Fruit fly (Drosophila melanogaster) whole organism, embryonic: ENCODE data around the gene Zw.

Experiments used
- Antp ChIP-seq: fragments of 200-800 bp; sonication (Bioruptor generic); optimal IDR thresholded peaks from 3 replicates; lab custom pipeline; 2016; ENCODE audit warnings: missing biosample characterization, missing genetic modification characterization
- Atf-2 ChIP-seq: fragments of 200-800 bp; sonication (Bioruptor generic); optimal IDR thresholded peaks from 2 replicates; lab custom pipeline; 2016; ENCODE audit warnings: missing biosample characterization, missing genetic modification characterization
- CG10462 ChIP-seq: fragments of 200-800 bp; sonication (Bioruptor generic); optimal IDR thresholded peaks from 2 replicates; lab custom pipeline; 2016; ENCODE audit warnings: missing biosample characterization, missing genetic modification characterization
- CG11723 ChIP-seq: fragments of 200-800 bp; sonication (Bioruptor generic); optimal IDR thresholded peaks from 2 replicates; lab custom pipeline; 2017; ENCODE audit warnings: missing biosample characterization, mild to moderate bottlenecking, missing genetic modification characterization
- CG1233 ChIP-seq: fragments of 200-800 bp; sonication (Bioruptor generic); optimal IDR thresholded peaks from 4 replicates; lab custom pipeline; 2018; ENCODE audit warnings: missing biosample characterization, mild to moderate bottlenecking, missing genetic modification characterization
- CG12744 ChIP-seq: fragments of 200-800 bp; sonication (Bioruptor generic); optimal IDR thresholded peaks from 2 replicates; lab custom pipeline; 2016; ENCODE audit warnings: missing biosample characterization, missing genetic modification characterization
- CG15269 ChIP-seq: fragments of 200-800 bp; sonication (Bioruptor generic); optimal IDR thresholded peaks from 2 replicates; lab custom pipeline; 2018; ENCODE audit warnings: missing biosample characterization, mild to moderate bottlenecking, missing genetic modification characterization, moderate library complexity
- CG15601 ChIP-seq: fragments of 200-800 bp; sonication (Bioruptor generic); optimal IDR thresholded peaks from 3 replicates; lab custom pipeline; 2019; ENCODE audit warnings: missing biosample characterization, mild to moderate bottlenecking, missing genetic modification characterization, moderate library complexity
- CG17328 ChIP-seq: fragments of 200-800 bp; sonication (Bioruptor generic); IDR thresholded peaks from 2 replicates; pipeline ENCODE4 v1.3.6; 2022; ENCODE audit warnings: missing biosample characterization, missing genetic modification characterization
- CG17612 ChIP-seq: fragments of 200-800 bp; sonication (Bioruptor generic); IDR thresholded peaks from 2 replicates; pipeline ENCODE4 v1.3.6; 2022; ENCODE audit warnings: missing biosample characterization, missing genetic modification characterization
- CG1832 ChIP-seq: fragments of 200-800 bp; sonication (Bioruptor generic); optimal IDR thresholded peaks from 2 replicates; lab custom pipeline; 2017; ENCODE audit warnings: missing biosample characterization, mild to moderate bottlenecking, missing genetic modification characterization, inconsistent platforms
- CG31388 ChIP-seq: fragments of 200-800 bp; sonication (Bioruptor generic); optimal IDR thresholded peaks from 2 replicates; lab custom pipeline; 2016; ENCODE audit warnings: missing biosample characterization, missing genetic modification characterization
- CG3163 ChIP-seq: fragments of 200-800 bp; sonication (Bioruptor generic); optimal IDR thresholded peaks from 3 replicates; lab custom pipeline; 2016; ENCODE audit warnings: missing biosample characterization, missing genetic modification characterization
- CG32767 ChIP-seq: fragments of 200-800 bp; sonication (Bioruptor generic); IDR thresholded peaks from 2 replicates; pipeline ENCODE4 v1.3.6; 2022; ENCODE audit warnings: missing biosample characterization, missing genetic modification characterization
- CG6683 ChIP-seq: fragments of 200-800 bp; sonication (Bioruptor generic); optimal IDR thresholded peaks from 2 replicates; lab custom pipeline; 2017; ENCODE audit warnings: missing biosample characterization, mild to moderate bottlenecking, missing genetic modification characterization, missing genetic modification reagents
- CG7556 ChIP-seq: fragments of 200-800 bp; sonication (Bioruptor generic); optimal IDR thresholded peaks from 2 replicates; lab custom pipeline; 2017; ENCODE audit warnings: missing biosample characterization, mild to moderate bottlenecking, missing genetic modification characterization
- CG7745 ChIP-seq: fragments of 200-800 bp; sonication (Bioruptor generic); optimal IDR thresholded peaks from 2 replicates; lab custom pipeline; 2018; ENCODE audit warnings: missing biosample characterization, mild to moderate bottlenecking, missing genetic modification characterization, moderate library complexity
- CG9797 ChIP-seq: fragments of 200-800 bp; sonication (Bioruptor generic); optimal IDR thresholded peaks from 3 replicates; lab custom pipeline; 2018; ENCODE audit warnings: missing biosample characterization, mild to moderate bottlenecking, missing genetic modification characterization
- Doc2 ChIP-seq: fragments of 200-800 bp; sonication (Bioruptor generic); IDR thresholded peaks from 2 replicates; pipeline ENCODE4 v1.3.6; 2022; ENCODE audit warnings: missing biosample characterization, missing genetic modification characterization
- ERR ChIP-seq: fragments of 200-800 bp; sonication (Bioruptor generic); optimal IDR thresholded peaks from 2 replicates; lab custom pipeline; 2016; ENCODE audit warnings: missing biosample characterization, missing genetic modification characterization
- Fer1 ChIP-seq: fragments of 200-800 bp; sonication (Bioruptor generic); optimal IDR thresholded peaks from 2 replicates; lab custom pipeline; 2017; ENCODE audit warnings: missing biosample characterization, mild to moderate bottlenecking, missing genetic modification characterization
- HLH54F ChIP-seq: fragments of 200-800 bp; sonication (Bioruptor generic); optimal IDR thresholded peaks from 3 replicates; lab custom pipeline; 2016; ENCODE audit warnings: missing biosample characterization, missing genetic modification characterization
- Neu2 ChIP-seq: fragments of 200-800 bp; sonication (Bioruptor generic); optimal IDR thresholded peaks from 3 replicates; lab custom pipeline; 2016; ENCODE audit warnings: missing biosample characterization, missing genetic modification characterization, borderline replicate concordance
- Nf-YB ChIP-seq: fragments of 200-800 bp; sonication (Bioruptor generic); optimal IDR thresholded peaks from 3 replicates; lab custom pipeline; 2019; ENCODE audit warnings: missing biosample characterization, mild to moderate bottlenecking, missing genetic modification characterization, moderate library complexity
- Ptx1 ChIP-seq: fragments of 200-800 bp; sonication (Bioruptor generic); IDR thresholded peaks from 2 replicates; pipeline ENCODE4 v1.3.6; 2022; ENCODE audit warnings: missing biosample characterization, missing genetic modification characterization
- Rx ChIP-seq: fragments of 200-800 bp; sonication (Bioruptor generic); IDR thresholded peaks from 2 replicates; pipeline ENCODE4 v1.3.6; 2022; ENCODE audit warnings: missing biosample characterization, missing genetic modification characterization
- Side ChIP-seq: fragments of 200-800 bp; sonication (Bioruptor generic); optimal IDR thresholded peaks from 2 replicates; lab custom pipeline; 2016; ENCODE audit warnings: missing biosample characterization, missing genetic modification characterization
- YL-1 ChIP-seq: fragments of 200-800 bp; sonication (Bioruptor generic); optimal IDR thresholded peaks from 3 replicates; lab custom pipeline; 2017; ENCODE audit warnings: missing biosample characterization, mild to moderate bottlenecking, missing genetic modification characterization
- ac ChIP-seq: fragments of 200-800 bp; sonication (Bioruptor generic); optimal IDR thresholded peaks from 3 replicates; lab custom pipeline; 2017; ENCODE audit warnings: missing biosample characterization, mild to moderate bottlenecking, missing genetic modification characterization
- cas ChIP-seq: fragments of 200-800 bp; sonication (Bioruptor generic); IDR thresholded peaks from 2 replicates; pipeline ENCODE4 v1.3.6; 2022; ENCODE audit warnings: missing biosample characterization, missing genetic modification characterization
- chif ChIP-seq, 2 experiments: fragments of 200-800 bp; sonication (Bioruptor generic); optimal IDR thresholded peaks; 3 replicates each; lab custom pipeline; 2016; ENCODE audit warnings: missing biosample characterization in 2 of 2, missing genetic modification characterization in 2 of 2
- chinmo ChIP-seq: fragments of 200-800 bp; sonication (Bioruptor generic); IDR thresholded peaks from 4 replicates; pipeline ENCODE4 v1.3.6; 2022; ENCODE audit warnings: missing biosample characterization, missing genetic modification characterization; ENCODE audit not compliant: partially characterized antibody
- croc ChIP-seq: fragments of 200-800 bp; sonication (Bioruptor generic); conservative IDR thresholded peaks from 3 replicates; pipeline ENCODE4 v1.3.6; 2022; ENCODE audit warnings: missing biosample characterization, missing genetic modification characterization
- disco-r ChIP-seq: fragments of 200-800 bp; sonication (Bioruptor generic); optimal IDR thresholded peaks from 2 replicates; lab custom pipeline; 2016; ENCODE audit warnings: missing biosample characterization, missing genetic modification characterization
- gfzf ChIP-seq: fragments of 200-800 bp; sonication (Bioruptor generic); optimal IDR thresholded peaks from 2 replicates; lab custom pipeline; 2016; ENCODE audit warnings: missing biosample characterization, mild to moderate bottlenecking, missing genetic modification characterization, moderate library complexity
- hkb ChIP-seq, 2 experiments: fragments of 200-800 bp in 1 of 2; fragments of >200 bp in 1 of 2; sonication (Bioruptor generic) in 1 of 2; IDR thresholded peaks in 1 of 2; optimal IDR thresholded peaks in 1 of 2; 2 replicates each; pipeline versions ENCODE4 v1.3.6 to Lab custom; 2017 to 2022; ENCODE audit warnings: missing biosample characterization in 1 of 2, missing genetic modification characterization in 1 of 2
- ind ChIP-seq: fragments of 200-800 bp; sonication (Bioruptor generic); optimal IDR thresholded peaks from 3 replicates; lab custom pipeline; 2016; ENCODE audit warnings: missing biosample characterization, missing genetic modification characterization
- lbe ChIP-seq: fragments of 200-800 bp; sonication (Bioruptor generic); optimal IDR thresholded peaks from 2 replicates; lab custom pipeline; 2016; ENCODE audit warnings: missing biosample characterization, mild to moderate bottlenecking, missing genetic modification characterization
- lmd ChIP-seq: fragments of 200-800 bp; sonication (Bioruptor generic); IDR thresholded peaks from 2 replicates; pipeline ENCODE4 v1.3.6; 2022; ENCODE audit warnings: missing biosample characterization, missing genetic modification characterization
- mam ChIP-seq: fragments of 200-800 bp; sonication (Bioruptor generic); optimal IDR thresholded peaks from 3 replicates; lab custom pipeline; 2016; ENCODE audit warnings: missing biosample characterization, missing genetic modification characterization
- p53 ChIP-seq: fragments of 200-800 bp; sonication (Bioruptor generic); optimal IDR thresholded peaks from 2 replicates; lab custom pipeline; 2016; ENCODE audit warnings: missing biosample characterization, missing genetic modification characterization
- pnt ChIP-seq: fragments of 200-800 bp; sonication (Bioruptor generic); optimal IDR thresholded peaks from 3 replicates; lab custom pipeline; 2016; ENCODE audit warnings: missing biosample characterization, missing genetic modification characterization
- pzg ChIP-seq: fragments of 200-800 bp; sonication (Bioruptor generic); optimal IDR thresholded peaks from 3 replicates; lab custom pipeline; 2018; ENCODE audit warnings: missing biosample characterization, mild to moderate bottlenecking, missing genetic modification characterization, moderate library complexity
- stc ChIP-seq: fragments of 200-800 bp; sonication (Bioruptor generic); IDR thresholded peaks from 2 replicates; pipeline ENCODE4 v1.3.6; 2022; ENCODE audit warnings: missing biosample characterization, missing genetic modification characterization
- tap ChIP-seq: fragments of 200-800 bp; optimal IDR thresholded peaks from 3 replicates; lab custom pipeline; 2019; ENCODE audit warnings: missing biosample characterization, mild to moderate bottlenecking, missing genetic modification characterization, moderate library complexity
- tll ChIP-seq, 2 experiments: fragments of 200-800 bp in 1 of 2; fragments of >200 bp in 1 of 2; sonication (Bioruptor generic) in 1 of 2; optimal IDR thresholded peaks; 2 replicates each; lab custom pipeline; 2017 to 2019; ENCODE audit warnings: missing biosample characterization in 2 of 2, missing genetic modification characterization in 2 of 2, mild to moderate bottlenecking in 1 of 2, moderate library complexity in 1 of 2
- toy ChIP-seq: fragments of 200-800 bp; sonication (Bioruptor generic); IDR thresholded peaks from 2 replicates; pipeline ENCODE4 v1.3.6; 2022; ENCODE audit warnings: missing biosample characterization, missing genetic modification characterization
- wek ChIP-seq: fragments of 200-800 bp; sonication (Bioruptor generic); optimal IDR thresholded peaks from 3 replicates; lab custom pipeline; 2018; ENCODE audit warnings: missing biosample characterization, mild to moderate bottlenecking, missing genetic modification characterization, moderate library complexity
- zen2 ChIP-seq: fragments of 200-800 bp; sonication (Bioruptor generic); IDR thresholded peaks from 3 replicates; pipeline ENCODE4 v1.3.6; 2022; ENCODE audit warnings: missing biosample characterization, missing genetic modification characterization; ENCODE audit not compliant: partially characterized antibody

Zw gene

DNA sequence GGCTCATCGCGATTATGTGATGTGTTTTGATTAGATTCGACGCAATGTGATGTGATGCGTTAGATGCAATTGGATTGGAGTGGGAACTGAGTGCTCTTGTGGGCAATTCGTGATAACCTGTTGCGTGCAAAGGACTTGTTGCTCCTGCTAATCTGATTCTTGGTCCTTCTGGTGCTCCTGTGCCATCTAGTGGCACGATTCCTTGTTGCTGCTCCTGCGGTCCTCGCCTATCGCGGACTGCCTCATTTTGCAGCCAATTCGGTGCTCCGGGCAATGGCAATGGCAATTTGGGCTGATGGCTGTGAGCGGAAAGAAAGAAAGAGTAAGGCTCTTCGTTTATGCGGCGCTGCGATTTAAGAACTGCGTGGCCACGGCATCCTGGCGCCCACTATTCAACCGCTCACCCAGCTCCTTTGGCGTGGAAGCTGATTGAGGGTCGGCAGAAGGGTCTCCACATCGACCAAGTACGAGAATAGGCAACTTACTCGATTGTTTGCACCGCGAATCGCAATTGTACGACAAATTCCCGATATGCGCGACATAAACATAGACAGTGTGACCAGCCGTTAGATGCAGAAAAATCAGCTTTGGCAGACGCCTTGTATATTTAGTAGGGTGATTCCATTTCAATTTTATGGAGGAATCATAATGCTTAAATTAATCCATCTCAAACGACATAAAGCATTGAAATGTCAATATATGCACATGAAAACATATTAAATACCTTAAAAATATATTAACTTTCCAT lies 26.1 kb downstream of the Zw start, which contains the start of gene Mer (continued):
- TF ChIP-seq CG7556 (GFP tag; lab: Kevin White, UChicago) (peak; percentile 75), pzg (GFP tag; lab: Kevin White, UChicago) (peak; percentile 55), CG17328 (peak; percentile 75), CG9797 (GFP tag; lab: Kevin White, UChicago) (peak; percentile 67), CG6683 (peak; percentile 58), CG7745 (no peak), ERR (GFP tag; lab: Kevin White, UChicago) (peak; percentile 79), HLH54F (peak; percentile 86), Atf-2 (GFP tag; lab: Kevin White, UChicago) (peak; percentile 65), Neu2 (peak; percentile 62), toy (GFP tag; lab: Robert Waterston, UW) (no peak), p53 (GFP tag; lab: Kevin White, UChicago) (peak; percentile 71), CG15269 (tag; lab: Kevin White, UChicago) (peak; percentile 86), CG31388 (peak; percentile 36), ind (GFP tag; lab: Kevin White, UChicago) (peak; percentile 84), stc (GFP tag; lab: Robert Waterston, UW) (peak; percentile 83), zen2 (GFP tag; lab: Robert Waterston, UW) (no peak), chif (GFP tag; optimal IDR thresholded peaks at IDR 0.05; lab: Kevin White, UChicago) (peak; percentile 69 to 85), Nf-YB (GFP tag; lab: Kevin White, UChicago) (peak; percentile 68), ac (peak; percentile 60), Side (GFP tag; lab: Kevin White, UChicago) (peak; percentile 90), CG32767 (peak; percentile 90), CG17612 (no peak), croc (GFP tag; lab: Robert Waterston, UW) (peak; percentile 65), Doc2 (GFP tag; lab: Robert Waterston, UW) (no peak), CG12744 (GFP tag; lab: Kevin White, UChicago) (peak; percentile 49), tap (tag; lab: Kevin White, UChicago) (peak; percentile 81), CG15601 (tag; lab: Kevin White, UChicago) (peak; percentile 63), CG3163 (peak; percentile 72), mam (GFP tag; lab: Kevin White, UChicago) (peak; percentile 89), lbe (GFP tag; lab: Kevin White, UChicago) (peak; percentile 3), pnt (GFP tag; lab: Kevin White, UChicago) (peak; percentile 76), CG10462 (GFP tag; lab: Kevin White, UChicago) (peak; percentile 62), Rx (GFP tag; lab: Robert Waterston, UW) (peak; percentile 63), Fer1 (GFP tag; lab: Kevin White, UChicago) (peak; percentile 91), CG1832 (GFP tag; lab: Kevin White, UChicago) (no peak), Antp (GFP tag; lab: Kevin White, UChicago) (peak; percentile 92), CG11723 (peak; percentile 61), lmd (GFP tag; lab: Robert Waterston, UW) (peak; percentile 85), Ptx1 (peak; percentile 81), cas (GFP tag; lab: Robert Waterston, UW) (peak; percentile 82), wek (peak; percentile 95), tll (GFP tag; optimal IDR thresholded peaks at IDR 0.05; lab: Kevin White, UChicago) (no peak), hkb (optimal IDR thresholded peaks at IDR 0.05; lab: Kevin White, UChicago) (no peak), hkb (GFP tag; IDR thresholded peaks at IDR 0.05; lab: Robert Waterston, UW) (peak; percentile 91), gfzf (GFP tag; lab: Kevin White, UChicago) (peak; percentile 75), chinmo (GFP tag; lab: Robert Waterston, UW) (no peak), YL-1 (peak; percentile 71), CG1233 (GFP tag; lab: Kevin White, UChicago) (peak; percentile 75), disco-r (GFP tag; lab: Kevin White, UChicago) (peak; percentile 74)
